Fruit fly (Drosophila melanogaster) S2 (cell line): ENCODE data around the gene mag.

Experiments used
- CG8478 ChIP-seq: fragments of >200 bp; optimal IDR thresholded peaks from 2 replicates; lab custom pipeline; 2018
- CTCF ChIP-seq, 2 experiments: fragments of >200 bp; optimal IDR thresholded peaks; 2 replicates each; lab custom pipeline; 2018

DNA sequence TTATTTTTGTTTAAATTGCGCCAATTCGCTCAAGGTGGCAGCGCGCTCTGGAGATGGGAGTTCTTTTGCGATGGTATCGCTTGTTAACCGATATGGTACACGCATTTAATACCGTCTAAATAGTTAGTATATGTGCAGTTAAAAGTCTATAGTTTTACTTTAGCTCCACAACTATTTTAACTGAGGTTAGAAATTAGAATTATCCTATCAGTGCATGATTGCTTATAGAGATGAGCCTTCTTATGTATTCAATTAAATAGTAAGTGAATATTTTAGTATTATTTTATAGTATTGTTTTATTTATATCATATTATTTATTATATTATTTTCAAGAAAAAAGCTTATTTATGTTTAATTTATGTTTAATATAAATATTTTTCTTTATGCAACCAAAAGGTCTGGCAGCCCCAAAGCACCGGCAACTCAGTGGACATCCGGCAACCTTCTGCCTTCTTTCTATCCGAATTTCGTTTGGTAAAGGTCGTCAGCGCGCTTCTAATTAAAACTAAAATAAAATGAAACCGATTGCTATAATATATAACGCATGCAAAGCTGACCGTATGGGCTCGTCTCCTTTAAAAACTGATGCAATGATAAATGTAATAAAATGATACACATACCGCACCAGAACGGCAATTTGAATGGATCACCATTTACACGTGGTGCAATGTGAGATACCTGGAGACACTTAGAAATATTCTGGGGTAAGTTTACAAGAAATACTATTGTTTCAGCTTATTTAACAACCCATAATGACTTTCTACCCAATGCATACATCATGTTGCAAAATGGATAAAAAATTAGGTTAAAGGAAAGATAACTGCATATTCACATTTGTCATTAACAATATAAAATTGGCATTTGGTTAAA, 7.4 kb upstream of the mag start, which contains the start of gene CG5199:
- TF ChIP-seq CG8478 (lab: Kevin White, UChicago) (no peak), CTCF (optimal IDR thresholded peaks at IDR 0.05; lab: Kevin White, UChicago) (no peak)
